Fruit fly (Drosophila melanogaster): ENCODE measurements around the gene Lam.

Gene Lam

dm6 chr2L:5494808-5495356 is 47.4 kb upstream of the Lam start:
- TF ChIP-seq dsf (GFP tag; optimal IDR thresholded peaks at IDR 0.05; ENCODE audit: borderline replicate concordance), result no peak
- no peak for TF ChIP-seq rgr (GFP tag; optimal IDR thresholded peaks at IDR 0.05)
- TF ChIP-seq Hr78 (GFP tag; optimal IDR thresholded peaks at IDR 0.05), result no peak
- no peak for TF ChIP-seq Dif (GFP tag; optimal IDR thresholded peaks at IDR 0.05; ENCODE audit: partially characterized antibody)
- TF ChIP-seq sage (GFP tag; optimal IDR thresholded peaks at IDR 0.05), result no peak
- no peak for TF ChIP-seq br (GFP tag; optimal IDR thresholded peaks at IDR 0.05)
- TF ChIP-seq tai (GFP tag; optimal IDR thresholded peaks at IDR 0.05), result no peak
- TF ChIP-seq ey (GFP tag; optimal IDR thresholded peaks at IDR 0.05), result no peak
- no peak for TF ChIP-seq HLH106 (tag; optimal IDR thresholded peaks at IDR 0.05)

dm6 chr2L:5496468-5497093 is 45.7 kb upstream of the Lam start:
- TF ChIP-seq h (GFP tag; optimal IDR thresholded peaks at IDR 0.05), result peak; percentile 15
- TF ChIP-seq sv (GFP tag; optimal IDR thresholded peaks at IDR 0.05), result peak; percentile 5
- TF ChIP-seq rgr (GFP tag; optimal IDR thresholded peaks at IDR 0.05), result peak; percentile 13
- no peak for TF ChIP-seq Abd-B (GFP tag; optimal IDR thresholded peaks at IDR 0.05)

dm6 chr2L:5499458-5499857 is 42.8 kb upstream of the Lam start:
- TF ChIP-seq Hr78 (GFP tag; optimal IDR thresholded peaks at IDR 0.05), result no peak
- no peak for TF ChIP-seq Dif (GFP tag; optimal IDR thresholded peaks at IDR 0.05; ENCODE audit: partially characterized antibody)
- no peak for TF ChIP-seq GATAd (GFP tag; optimal IDR thresholded peaks at IDR 0.05)
- no peak for TF ChIP-seq N (GFP tag; optimal IDR thresholded peaks at IDR 0.05)
- TF ChIP-seq tai (GFP tag; optimal IDR thresholded peaks at IDR 0.05), result no peak
- no peak for TF ChIP-seq dsf (GFP tag; optimal IDR thresholded peaks at IDR 0.05; ENCODE audit: borderline replicate concordance)
- no peak for TF ChIP-seq Mio (GFP tag; optimal IDR thresholded peaks at IDR 0.05)
- no peak for TF ChIP-seq woc (GFP tag; optimal IDR thresholded peaks at IDR 0.05)
- no peak for TF ChIP-seq lola (GFP tag; optimal IDR thresholded peaks at IDR 0.05)
- TF ChIP-seq CG9705 (GFP tag; optimal IDR thresholded peaks at IDR 0.05), result no peak
- no peak for TF ChIP-seq Myc (optimal IDR thresholded peaks at IDR 0.05)
- no peak for TF ChIP-seq fru (GFP tag; optimal IDR thresholded peaks at IDR 0.05)
- TF ChIP-seq CrebA (GFP tag; optimal IDR thresholded peaks at IDR 0.05; ENCODE audit: borderline replicate concordance), result no peak
- TF ChIP-seq dmrt93B (GFP tag; optimal IDR thresholded peaks at IDR 0.05), result no peak
- TF ChIP-seq dl (GFP tag; optimal IDR thresholded peaks at IDR 0.05; ENCODE audit: insufficient read depth in 1 of 2, partially characterized antibody in 2 of 2), result no peak
- no peak for TF ChIP-seq Vsx2 (GFP tag; optimal IDR thresholded peaks at IDR 0.05; ENCODE audit: partially characterized antibody)
- TF ChIP-seq sage (GFP tag; optimal IDR thresholded peaks at IDR 0.05), result no peak
- no peak for TF ChIP-seq usp (GFP tag; optimal IDR thresholded peaks at IDR 0.05)
- no peak for TF ChIP-seq OdsH (GFP tag; optimal IDR thresholded peaks at IDR 0.05)
- TF ChIP-seq CG32264 (GFP tag; optimal IDR thresholded peaks at IDR 0.05), result no peak

- no peak for TF ChIP-seq CG32264 (GFP tag; optimal IDR thresholded peaks at IDR 0.05)
- no peak for TF ChIP-seq Dfd (GFP tag; optimal IDR thresholded peaks at IDR 0.05)
- peak; percentile 80 for TF ChIP-seq OdsH (GFP tag; optimal IDR thresholded peaks at IDR 0.05)
- no peak for TF ChIP-seq CrebA (GFP tag; optimal IDR thresholded peaks at IDR 0.05; ENCODE audit: borderline replicate concordance)
- TF ChIP-seq psq (GFP tag; optimal IDR thresholded peaks at IDR 0.05), result peak; percentile 72
- peak; percentile 72 for TF ChIP-seq br (GFP tag; optimal IDR thresholded peaks at IDR 0.05)
- peak; percentile 34 for TF ChIP-seq sage (GFP tag; optimal IDR thresholded peaks at IDR 0.05)
- peak; percentile 37 for TF ChIP-seq dmrt93B (GFP tag; optimal IDR thresholded peaks at IDR 0.05)
- TF ChIP-seq Hnf4 (GFP tag; optimal IDR thresholded peaks at IDR 0.05), result peak; percentile 58
- TF ChIP-seq dl (GFP tag; optimal IDR thresholded peaks at IDR 0.05; ENCODE audit: insufficient read depth in 1 of 2, partially characterized antibody in 2 of 2), result no peak
- TF ChIP-seq h (GFP tag; optimal IDR thresholded peaks at IDR 0.05), result peak; percentile 84
- peak; percentile 80 for TF ChIP-seq ey (GFP tag; optimal IDR thresholded peaks at IDR 0.05)
- no peak for TF ChIP-seq Myc (optimal IDR thresholded peaks at IDR 0.05)
- TF ChIP-seq pan (optimal IDR thresholded peaks at IDR 0.05), result no peak
- no peak for TF ChIP-seq lola (GFP tag; optimal IDR thresholded peaks at IDR 0.05)
- no peak for TF ChIP-seq Abd-B (GFP tag; optimal IDR thresholded peaks at IDR 0.05)
- no peak for TF ChIP-seq Hr78 (GFP tag; optimal IDR thresholded peaks at IDR 0.05)
- TF ChIP-seq usp (GFP tag; optimal IDR thresholded peaks at IDR 0.05), result no peak
- TF ChIP-seq HLH106 (tag; optimal IDR thresholded peaks at IDR 0.05), result peak; percentile 83
- peak; percentile 37 for TF ChIP-seq tai (GFP tag; optimal IDR thresholded peaks at IDR 0.05)
- TF ChIP-seq Jra (GFP tag; optimal IDR thresholded peaks at IDR 0.05), result peak; percentile 70
- TF ChIP-seq Hr83 (GFP tag; optimal IDR thresholded peaks at IDR 0.05; ENCODE audit: poor library complexity, severe bottlenecking), result no peak
- peak; percentile 87 for TF ChIP-seq fru (GFP tag; optimal IDR thresholded peaks at IDR 0.05)
- no peak for TF ChIP-seq GATAd (GFP tag; optimal IDR thresholded peaks at IDR 0.05)
- peak; percentile 88 for TF ChIP-seq Sp1 (GFP tag; optimal IDR thresholded peaks at IDR 0.05)
- no peak for TF ChIP-seq Vsx2 (GFP tag; optimal IDR thresholded peaks at IDR 0.05; ENCODE audit: partially characterized antibody)
- TF ChIP-seq dsf (GFP tag; optimal IDR thresholded peaks at IDR 0.05; ENCODE audit: borderline replicate concordance), result no peak
- no peak for TF ChIP-seq jim (GFP tag; optimal IDR thresholded peaks at IDR 0.05)
- peak; percentile 33 for TF ChIP-seq Rel (GFP tag; optimal IDR thresholded peaks at IDR 0.05)
- peak; percentile 48 for TF ChIP-seq Rel (tag; optimal IDR thresholded peaks at IDR 0.05)
- peak; percentile 68 for TF ChIP-seq woc (GFP tag; optimal IDR thresholded peaks at IDR 0.05)
- peak; percentile 72 for TF ChIP-seq brk (GFP tag; optimal IDR thresholded peaks at IDR 0.05)
- no peak for TF ChIP-seq sv (GFP tag; optimal IDR thresholded peaks at IDR 0.05)
- no peak for TF ChIP-seq Dif (GFP tag; optimal IDR thresholded peaks at IDR 0.05; ENCODE audit: partially characterized antibody)
- no peak for TF ChIP-seq Mio (GFP tag; optimal IDR thresholded peaks at IDR 0.05)
- TF ChIP-seq foxo (GFP tag; optimal IDR thresholded peaks at IDR 0.05), result peak in 1 of 2 experiments; percentile 81
Observed at dm6 chr2L:5501335-5501734, 40.9 kb upstream of the Lam start.

Data from whole organism, wandering third instar larva.